Worm (Caenorhabditis elegans): ENCODE data around the gene Y41G9A.6.

ce11 chrX:3034203-3034602 is 30.6 kb upstream of the Y41G9A.6 start, which contains the start of gene M02F4.2:
- TF ChIP-seq him-1 (tag; optimal IDR thresholded peaks at IDR 0.05), result no peak
- no peak for TF ChIP-seq W03F9.2 (tag; optimal IDR thresholded peaks at IDR 0.05)
